Fruit fly (Drosophila melanogaster) whole organism, embryonic: Measurements from ENCODE around the gene cnc.

Experiments
- ATbp ChIP-seq: fragments of 200-800 bp; sonication (Bioruptor generic); optimal IDR thresholded peaks from 2 replicates; lab custom pipeline; 2017; ENCODE audit warnings: missing biosample characterization, mild to moderate bottlenecking, missing genetic modification characterization, missing genetic modification reagents
- Abd-B ChIP-seq: fragments of 200-800 bp; sonication (Bioruptor generic); optimal IDR thresholded peaks from 2 replicates; lab custom pipeline; 2018; ENCODE audit warnings: missing biosample characterization, mild to moderate bottlenecking, missing genetic modification characterization, moderate library complexity
- Bdp1 ChIP-seq: fragments of 200-800 bp; sonication (Bioruptor generic); optimal IDR thresholded peaks from 3 replicates; lab custom pipeline; 2016; ENCODE audit warnings: missing biosample characterization, missing genetic modification characterization
- CG10431 ChIP-seq: fragments of 200-800 bp; sonication (Bioruptor generic); optimal IDR thresholded peaks from 3 replicates; lab custom pipeline; 2018; ENCODE audit warnings: missing biosample characterization, mild to moderate bottlenecking, missing genetic modification characterization
- CG11398 ChIP-seq: fragments of 200-800 bp; sonication (Bioruptor generic); optimal IDR thresholded peaks from 2 replicates; lab custom pipeline; 2016; ENCODE audit warnings: missing biosample characterization, missing genetic modification characterization
- CG12219 ChIP-seq: fragments of 200-800 bp; sonication (Bioruptor generic); optimal IDR thresholded peaks from 3 replicates; lab custom pipeline; 2018; ENCODE audit warnings: missing biosample characterization, mild to moderate bottlenecking, missing genetic modification characterization
- CG14014 ChIP-seq: fragments of 200-800 bp; sonication (Bioruptor generic); IDR thresholded peaks from 2 replicates; pipeline ENCODE4 v1.3.6; 2022; ENCODE audit warnings: missing biosample characterization, missing genetic modification characterization
- CG15601 ChIP-seq: fragments of 200-800 bp; sonication (Bioruptor generic); optimal IDR thresholded peaks from 3 replicates; lab custom pipeline; 2019; ENCODE audit warnings: missing biosample characterization, mild to moderate bottlenecking, missing genetic modification characterization, moderate library complexity
- CG18476 ChIP-seq: fragments of 200-800 bp; sonication (Bioruptor generic); optimal IDR thresholded peaks from 2 replicates; lab custom pipeline; 2016; ENCODE audit warnings: missing biosample characterization, mild to moderate bottlenecking, missing genetic modification characterization
- CG18619 ChIP-seq: fragments of 200-800 bp; sonication (Bioruptor generic); optimal IDR thresholded peaks from 3 replicates; lab custom pipeline; 2017; ENCODE audit warnings: missing biosample characterization, mild to moderate bottlenecking, missing genetic modification characterization
- CG2199 ChIP-seq: fragments of 200-800 bp; sonication (Bioruptor generic); IDR thresholded peaks from 3 replicates; pipeline ENCODE4 v1.3.6; 2022; ENCODE audit warnings: missing biosample characterization, missing genetic modification characterization
- CG31365 ChIP-seq: fragments of 200-800 bp; sonication (Bioruptor generic); optimal IDR thresholded peaks from 2 replicates; lab custom pipeline; 2018; ENCODE audit warnings: missing biosample characterization, mild to moderate bottlenecking, missing genetic modification characterization
- CG31441 ChIP-seq: fragments of 200-800 bp; sonication (Bioruptor generic); IDR thresholded peaks from 2 replicates; pipeline ENCODE4 v1.3.6; 2022; ENCODE audit warnings: missing biosample characterization, missing genetic modification characterization
- CG3847 ChIP-seq: fragments of 200-800 bp; sonication (Bioruptor generic); IDR thresholded peaks from 2 replicates; pipeline ENCODE4 v1.3.6; 2022; ENCODE audit warnings: missing biosample characterization, missing genetic modification characterization
- CG6854 ChIP-seq: fragments of 200-800 bp; sonication (Bioruptor generic); optimal IDR thresholded peaks from 3 replicates; lab custom pipeline; 2017; ENCODE audit warnings: missing biosample characterization, mild to moderate bottlenecking, missing genetic modification characterization
- CG7357 ChIP-seq: fragments of 200-800 bp; sonication (Bioruptor generic); IDR thresholded peaks from 3 replicates; pipeline ENCODE4 v1.3.6; 2022; ENCODE audit warnings: missing biosample characterization, missing genetic modification characterization
- CG7556 ChIP-seq: fragments of 200-800 bp; sonication (Bioruptor generic); optimal IDR thresholded peaks from 2 replicates; lab custom pipeline; 2017; ENCODE audit warnings: missing biosample characterization, mild to moderate bottlenecking, missing genetic modification characterization
- Dip3 ChIP-seq: fragments of 200-800 bp; sonication (Bioruptor generic); optimal IDR thresholded peaks from 3 replicates; lab custom pipeline; 2016; ENCODE audit warnings: missing biosample characterization, missing genetic modification characterization
- Elba2 ChIP-seq: fragments of 200-800 bp; sonication (Bioruptor generic); optimal IDR thresholded peaks from 3 replicates; lab custom pipeline; 2016; ENCODE audit warnings: missing biosample characterization, missing genetic modification characterization
- Fer2 ChIP-seq: fragments of 200-800 bp; sonication (Bioruptor generic); optimal IDR thresholded peaks from 2 replicates; lab custom pipeline; 2018; ENCODE audit warnings: missing biosample characterization, mild to moderate bottlenecking, missing genetic modification characterization, moderate library complexity
- Hey ChIP-seq: fragments of 200-800 bp; sonication (Bioruptor generic); optimal IDR thresholded peaks from 3 replicates; lab custom pipeline; 2018; ENCODE audit warnings: missing biosample characterization, mild to moderate bottlenecking, missing genetic modification characterization
- Hsf ChIP-seq: fragments of 200-800 bp; sonication (Bioruptor generic); optimal IDR thresholded peaks from 3 replicates; lab custom pipeline; 2016; ENCODE audit warnings: missing biosample characterization, missing genetic modification characterization
- Lim3 ChIP-seq: fragments of 200-800 bp; sonication (Bioruptor generic); IDR thresholded peaks from 2 replicates; pipeline ENCODE4 v1.3.6; 2022; ENCODE audit warnings: missing biosample characterization, missing genetic modification characterization
- Max ChIP-seq: fragments of 200-800 bp; sonication (Bioruptor generic); optimal IDR thresholded peaks from 2 replicates; lab custom pipeline; 2016; ENCODE audit warnings: missing biosample characterization, mild to moderate bottlenecking, missing genetic modification characterization
- NK7.1 ChIP-seq: fragments of 200-800 bp; sonication (Bioruptor generic); optimal IDR thresholded peaks from 3 replicates; lab custom pipeline; 2016; ENCODE audit warnings: missing biosample characterization, missing genetic modification characterization
- Nf-YC ChIP-seq: fragments of 200-800 bp; optimal IDR thresholded peaks from 3 replicates; lab custom pipeline; 2019; ENCODE audit warnings: missing biosample characterization, mild to moderate bottlenecking, missing genetic modification characterization, moderate library complexity
- Opbp ChIP-seq: fragments of 200-800 bp; sonication (Bioruptor generic); IDR thresholded peaks from 3 replicates; pipeline ENCODE4 v1.3.6; 2022; ENCODE audit warnings: missing biosample characterization, missing genetic modification characterization; ENCODE audit not compliant: partially characterized antibody
- Sox100B ChIP-seq: fragments of 200-800 bp; sonication (Bioruptor generic); optimal IDR thresholded peaks from 3 replicates; lab custom pipeline; 2018; ENCODE audit warnings: missing biosample characterization, mild to moderate bottlenecking, missing genetic modification characterization
- Ssrp ChIP-seq: fragments of 200-800 bp; sonication (Bioruptor generic); optimal IDR thresholded peaks from 2 replicates; lab custom pipeline; 2018; ENCODE audit warnings: missing biosample characterization, mild to moderate bottlenecking, missing genetic modification characterization, moderate library complexity
- Tbp ChIP-seq: fragments of >200 bp; optimal IDR thresholded peaks from 2 replicates; lab custom pipeline; 2018; ENCODE audit warnings: missing biosample characterization, missing genetic modification characterization
- Trl ChIP-seq, 3 experiments: fragments of >200 bp in 2 of 3; fragments of 200-800 bp in 1 of 3; sonication (Bioruptor generic) in 1 of 3; optimal IDR thresholded peaks; 2 replicates in 1 of 3; 3 replicates in 2 of 3; lab custom pipeline; 2016 to 2017; ENCODE audit warnings: missing biosample characterization in 1 of 3, missing genetic modification characterization in 1 of 3
- cad ChIP-seq: fragments of >200 bp; optimal IDR thresholded peaks from 2 replicates; lab custom pipeline; 2017; ENCODE audit warnings: missing biosample characterization, missing genetic modification characterization
- ci ChIP-seq: fragments of 200-800 bp; sonication (Bioruptor generic); IDR thresholded peaks from 3 replicates; pipeline ENCODE4 v1.3.6; 2022; ENCODE audit warnings: missing biosample characterization, missing genetic modification characterization
- dmrt11E ChIP-seq: fragments of 200-800 bp; sonication (Bioruptor generic); optimal IDR thresholded peaks from 3 replicates; lab custom pipeline; 2018; ENCODE audit warnings: missing biosample characterization, mild to moderate bottlenecking, missing genetic modification characterization, moderate library complexity
- hb ChIP-seq: fragments of 200-800 bp; sonication (Bioruptor generic); IDR thresholded peaks from 3 replicates; pipeline ENCODE4 v1.3.6; 2022; ENCODE audit warnings: missing biosample characterization, missing genetic modification characterization; ENCODE audit not compliant: partially characterized antibody
- lab ChIP-seq: fragments of 200-800 bp; sonication (Bioruptor generic); optimal IDR thresholded peaks from 3 replicates; lab custom pipeline; 2017; ENCODE audit warnings: missing biosample characterization, missing genetic modification characterization, mild to moderate bottlenecking, moderate library complexity, missing genetic modification reagents
- maf-S ChIP-seq: fragments of 200-800 bp; sonication (Bioruptor generic); optimal IDR thresholded peaks from 2 replicates; lab custom pipeline; 2016; ENCODE audit warnings: missing biosample characterization, missing genetic modification characterization
- ranshi ChIP-seq: fragments of 200-800 bp; sonication (Bioruptor generic); IDR thresholded peaks from 2 replicates; pipeline ENCODE4 v1.3.6; 2022; ENCODE audit warnings: missing biosample characterization, missing genetic modification characterization
- schlank ChIP-seq: fragments of 200-800 bp; sonication (Bioruptor generic); optimal IDR thresholded peaks from 2 replicates; lab custom pipeline; 2018; ENCODE audit warnings: missing biosample characterization, mild to moderate bottlenecking, missing genetic modification characterization
- sd ChIP-seq: fragments of 200-800 bp; sonication (Bioruptor generic); optimal IDR thresholded peaks from 3 replicates; lab custom pipeline; 2018; ENCODE audit warnings: missing biosample characterization, mild to moderate bottlenecking, missing genetic modification characterization, moderate library complexity
- sens ChIP-seq: fragments of 200-800 bp; sonication (Bioruptor generic); peaks from one replicate; lab custom pipeline; 2016; ENCODE audit warnings: missing biosample characterization, missing genetic modification characterization
- seq ChIP-seq: fragments of 200-800 bp; sonication (Bioruptor generic); IDR thresholded peaks from 2 replicates; pipeline ENCODE4 v1.3.6; 2022; ENCODE audit warnings: missing biosample characterization, missing genetic modification characterization
- sna ChIP-seq: fragments of 200-800 bp; sonication (Bioruptor generic); IDR thresholded peaks from 2 replicates; pipeline ENCODE4 v1.3.6; 2022; ENCODE audit warnings: missing biosample characterization, missing genetic modification characterization; ENCODE audit not compliant: partially characterized antibody
- ssp ChIP-seq: fragments of 200-800 bp; sonication (Bioruptor generic); IDR thresholded peaks from 2 replicates; pipeline ENCODE4 v1.3.6; 2022; ENCODE audit warnings: missing biosample characterization, missing genetic modification characterization
- stwl ChIP-seq: fragments of 200-800 bp; sonication (Bioruptor generic); optimal IDR thresholded peaks from 3 replicates; lab custom pipeline; 2018; ENCODE audit warnings: missing biosample characterization, mild to moderate bottlenecking, missing genetic modification characterization, moderate library complexity
- tll ChIP-seq, 2 experiments: fragments of 200-800 bp in 1 of 2; fragments of >200 bp in 1 of 2; sonication (Bioruptor generic) in 1 of 2; optimal IDR thresholded peaks; 2 replicates each; lab custom pipeline; 2017 to 2019; ENCODE audit warnings: missing biosample characterization in 2 of 2, missing genetic modification characterization in 2 of 2, mild to moderate bottlenecking in 1 of 2, moderate library complexity in 1 of 2
- wdn ChIP-seq: fragments of 200-800 bp; sonication (Bioruptor generic); IDR thresholded peaks from 2 replicates; pipeline ENCODE4 v1.3.6; 2022; ENCODE audit warnings: missing biosample characterization, missing genetic modification characterization
- wor ChIP-seq: fragments of 200-800 bp; sonication (Bioruptor generic); IDR thresholded peaks from 2 replicates; pipeline ENCODE4 v1.3.6; 2022; ENCODE audit warnings: missing biosample characterization, missing genetic modification characterization
- yki ChIP-seq: fragments of >200 bp; optimal IDR thresholded peaks from 3 replicates; lab custom pipeline; 2018
- zf30C ChIP-seq: fragments of 200-800 bp; sonication (Bioruptor generic); optimal IDR thresholded peaks from 3 replicates; lab custom pipeline; 2018; ENCODE audit warnings: missing biosample characterization, mild to moderate bottlenecking, missing genetic modification characterization

Gene cnc

DNA sequence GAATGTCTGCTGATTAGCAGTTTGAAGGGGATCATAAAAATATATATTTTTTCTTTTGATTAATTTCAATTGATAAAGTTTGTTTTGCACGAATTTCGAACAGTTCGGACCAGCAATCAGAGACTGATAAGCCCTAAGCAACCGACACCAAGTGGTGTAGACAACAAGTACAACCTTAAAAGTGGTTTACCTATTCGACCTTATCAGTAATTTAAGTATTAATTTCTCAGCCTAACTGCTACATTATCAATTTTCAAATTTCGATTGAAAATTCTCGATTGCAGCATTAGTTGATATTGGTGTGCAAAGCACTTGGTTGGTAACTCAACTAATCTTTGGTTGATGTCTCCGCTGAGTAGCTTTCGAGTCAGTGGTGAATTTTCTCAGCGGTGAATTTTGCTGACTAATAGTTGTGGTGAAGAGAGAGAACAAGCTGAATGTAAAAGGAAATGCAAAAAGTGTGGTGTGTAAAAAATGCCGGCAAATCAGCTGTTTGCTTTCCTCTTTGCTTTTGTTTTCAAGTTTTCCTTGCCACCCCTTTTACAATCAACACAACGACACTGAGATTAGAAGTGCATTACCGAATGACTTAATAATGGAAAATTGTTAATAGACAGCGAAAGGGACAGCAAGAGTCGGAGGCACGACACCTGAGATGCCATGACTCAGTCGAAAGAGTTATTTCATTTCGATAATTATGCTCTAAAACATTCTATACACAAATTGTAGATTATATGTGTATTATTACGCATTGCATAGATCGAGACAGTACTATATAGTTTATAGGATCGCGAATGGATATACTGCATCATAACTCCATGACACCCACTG is 11.7 kb downstream of the cnc start (continued):
- TF ChIP-seq Nf-YC (tag; lab: Kevin White, UChicago) (peak; percentile 12), CG18619 (GFP tag; lab: Kevin White, UChicago) (no peak), Tbp (GFP tag; lab: Kevin White, UChicago) (no peak), hb (GFP tag; lab: Robert Waterston, UW) (no peak), ci (GFP tag; lab: Robert Waterston, UW) (no peak), stwl (tag; lab: Kevin White, UChicago) (peak; percentile 83), CG7357 (GFP tag; lab: Robert Waterston, UW) (no peak), lab (GFP tag; lab: Kevin White, UChicago) (peak; percentile 34), CG12219 (GFP tag; lab: Kevin White, UChicago) (no peak), Bdp1 (GFP tag; lab: Kevin White, UChicago) (no peak), CG15601 (tag; lab: Kevin White, UChicago) (peak; percentile 61), dmrt11E (no peak), CG11398 (no peak), Max (no peak), schlank (tag; lab: Kevin White, UChicago) (no peak), Elba2 (GFP tag; lab: Kevin White, UChicago) (no peak), Hsf (no peak), CG14014 (GFP tag; lab: Robert Waterston, UW) (no peak), Abd-B (no peak), CG2199 (GFP tag; lab: Robert Waterston, UW) (no peak), Opbp (GFP tag; lab: Robert Waterston, UW) (peak; percentile 30; the same call in 1 of the 3 replicates), yki (no peak), CG3847 (GFP tag; lab: Robert Waterston, UW) (no peak), maf-S (GFP tag; lab: Kevin White, UChicago) (no peak), ATbp (GFP tag; lab: Kevin White, UChicago) (no peak), Hey (tag; lab: Kevin White, UChicago) (peak; percentile 78), Dip3 (GFP tag; lab: Kevin White, UChicago) (no peak), CG7556 (GFP tag; lab: Kevin White, UChicago) (no peak), CG18476 (GFP tag; lab: Kevin White, UChicago) (no peak), tll (GFP tag; optimal IDR thresholded peaks at IDR 0.05; lab: Kevin White, UChicago) (no peak), cad (no peak), zf30C (GFP tag; lab: Kevin White, UChicago) (no peak), Trl (optimal IDR thresholded peaks at IDR 0.05; lab: Kevin White, UChicago) (peak; percentile 14 to 24), Trl (GFP tag; optimal IDR thresholded peaks at IDR 0.05; lab: Kevin White, UChicago) (no peak), Sox100B (GFP tag; lab: Kevin White, UChicago) (no peak), NK7.1 (no peak), Ssrp (tag; lab: Kevin White, UChicago) (no peak), Fer2 (tag; lab: Kevin White, UChicago) (no peak), CG6854 (GFP tag; lab: Kevin White, UChicago) (no peak), ssp (no peak), ranshi (GFP tag; lab: Robert Waterston, UW) (no peak), sna (GFP tag; lab: Robert Waterston, UW) (peak; percentile 35; the same call in 1 of the 2 replicates), sens (GFP tag; lab: Kevin White, UChicago) (peak; percentile 65), Lim3 (GFP tag; lab: Robert Waterston, UW) (no peak), seq (GFP tag; lab: Robert Waterston, UW) (no peak; the same call in 1 of the 2 replicates), wor (GFP tag; lab: Robert Waterston, UW) (no peak), CG31441 (no peak), sd (tag; lab: Kevin White, UChicago) (peak; percentile 81), CG31365 (tag; lab: Kevin White, UChicago) (peak; percentile 13), wdn (no peak), CG10431 (no peak)
